Worm (Caenorhabditis elegans) whole organism, early embryonic: Measurements from ENCODE around the gene znf-622.

Experiments used
- F13C5.2 ChIP-seq: sonication (generic microtip); optimal IDR thresholded peaks from 2 replicates; lab custom pipeline; 2017; ENCODE audit warnings: mild to moderate bottlenecking, missing genetic modification characterization, inconsistent platforms, missing compliant biosample characterization
- hmbx-1 ChIP-seq: sonication (generic microtip); optimal IDR thresholded peaks from 2 replicates; lab custom pipeline; 2016; ENCODE audit warnings: mild to moderate bottlenecking, missing genetic modification characterization, missing compliant biosample characterization
- sea-1 ChIP-seq: fragments of 200-800 bp; sonication (Bioruptor generic); conservative IDR thresholded peaks from 2 replicates; pipeline ENCODE4 v1.3.6; 2022; ENCODE audit warnings: missing genetic modification characterization, missing compliant biosample characterization

DNA sequence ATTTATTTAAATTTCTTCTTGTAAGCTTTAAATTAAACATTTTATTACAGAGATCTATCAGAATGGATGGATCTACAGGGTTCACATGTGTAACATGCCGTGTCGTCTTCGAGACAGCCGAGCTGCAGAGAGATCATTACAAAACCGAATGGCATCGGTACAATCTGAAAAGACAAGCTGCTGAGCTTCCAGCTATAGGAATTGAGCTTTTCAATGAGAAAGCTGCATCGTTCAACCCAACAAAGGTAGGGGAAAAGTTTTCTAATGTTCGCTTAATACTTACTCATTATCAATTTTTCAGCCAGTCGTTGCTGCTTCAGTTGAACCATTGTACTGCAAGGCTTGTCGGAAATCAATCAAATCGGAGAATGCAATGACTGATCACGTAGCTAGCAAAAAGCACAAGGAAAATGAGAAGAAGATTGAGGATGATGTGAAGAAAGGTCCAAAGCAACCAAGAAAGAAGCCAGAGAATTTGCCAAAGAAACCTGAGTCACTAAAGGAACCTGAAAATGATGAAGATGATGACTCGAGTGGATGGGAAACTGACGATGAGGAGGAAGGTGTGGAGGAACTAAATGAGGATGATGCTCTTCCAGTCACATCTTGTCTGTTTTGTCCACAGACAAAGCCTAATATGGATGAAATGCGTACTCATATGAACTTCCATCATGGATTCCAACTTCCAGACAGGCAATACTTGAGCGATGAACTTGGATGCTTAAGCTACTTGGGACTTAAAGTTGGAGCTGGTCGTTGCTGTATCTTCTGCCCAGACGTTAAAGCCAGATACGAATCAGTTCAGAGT is at the start of gene znf-622:
- no peak for TF ChIP-seq hmbx-1 (tag; lab: Kevin White, UChicago)
- no peak for TF ChIP-seq sea-1 (GFP tag; lab: Robert Waterston, UW)
- TF ChIP-seq F13C5.2 (tag; lab: Kevin White, UChicago): no peak
